Worm (Caenorhabditis elegans): ENCODE data around the gene F54C9.7.

F54C9.7 gene

ce11 chrII:8569038-8569977, 3.8 kb upstream of the F54C9.7 start, which contains the start of the genes col-38 and rpl-5 (continued):
- TF ChIP-seq hlh-30 (tag; optimal IDR thresholded peaks at IDR 0.05; ENCODE audit: insufficient read depth) (peak; percentile 89), spr-3 (GFP tag; optimal IDR thresholded peaks at IDR 0.05) (no peak), mdl-1 (tag; optimal IDR thresholded peaks at IDR 0.05) (peak in 1 of 2 experiments; percentile 19), nhr-111 (GFP tag; optimal IDR thresholded peaks at IDR 0.05) (no peak), skn-1 (tag; optimal IDR thresholded peaks at IDR 0.05) (no peak), lin-13 (GFP tag; optimal IDR thresholded peaks at IDR 0.05) (peak; percentile 72), lin-38 (GFP tag; IDR thresholded peaks at IDR 0.05) (peak; percentile 91), pha-4 (GFP tag; IDR thresholded peaks at IDR 0.05) (no peak), pha-4 (tag; optimal IDR thresholded peaks at IDR 0.05) (peak; percentile 84), D1046.2 (GFP tag; IDR thresholded peaks at IDR 0.05) (no peak), nhr-11 (tag; optimal IDR thresholded peaks at IDR 0.05) (peak; percentile 87), unc-130 (GFP tag; optimal IDR thresholded peaks at IDR 0.05) (peak; percentile 17), nhr-41 (GFP tag; IDR thresholded peaks at IDR 0.05) (no peak), fkh-10 (GFP tag; optimal IDR thresholded peaks at IDR 0.05) (peak; percentile 90), zag-1 (tag; optimal IDR thresholded peaks at IDR 0.05) (no peak), set-16 (GFP tag; IDR thresholded peaks at IDR 0.05) (no peak), nhr-42 (GFP tag; IDR thresholded peaks at IDR 0.05) (peak; percentile 23; the same call in 1 of the 2 replicates), duxl-1 (tag; optimal IDR thresholded peaks at IDR 0.05; ENCODE audit: poor library complexity) (peak; percentile 53), ceh-44 (GFP tag; IDR thresholded peaks at IDR 0.05) (peak; percentile 49; the same call in 1 of the 2 replicates), ctbp-1 (GFP tag; IDR thresholded peaks at IDR 0.05) (no peak), aha-1 (tag) (peak; percentile 97), F49E8.2 (tag; optimal IDR thresholded peaks at IDR 0.05; ENCODE audit: borderline replicate concordance) (no peak), zfp-2 (tag; optimal IDR thresholded peaks at IDR 0.05) (peak; percentile 87), nhr-48 (tag; optimal IDR thresholded peaks at IDR 0.05) (peak; percentile 55), nhr-6 (tag; optimal IDR thresholded peaks at IDR 0.05) (peak; percentile 88), zip-2 (tag; optimal IDR thresholded peaks at IDR 0.05) (peak; percentile 7), ama-1 (optimal IDR thresholded peaks at IDR 0.05) (peak; percentile 65), hif-1 (tag; optimal IDR thresholded peaks at IDR 0.05) (peak in 1 of 2 experiments; percentile 78), saeg-2 (GFP tag; IDR thresholded peaks at IDR 0.05) (no peak), unc-62 (GFP tag; optimal IDR thresholded peaks at IDR 0.05 in 1 of 2) (peak in 1 of 2 experiments; percentile 96), unc-62 (tag; optimal IDR thresholded peaks at IDR 0.05) (no peak), nhr-25 (tag; optimal IDR thresholded peaks at IDR 0.05; ENCODE audit: borderline replicate concordance, insufficient read depth) (peak; percentile 34), mxl-3 (GFP tag; optimal IDR thresholded peaks at IDR 0.05) (peak; percentile 67), dmd-6 (GFP tag; IDR thresholded peaks at IDR 0.05) (peak; percentile 60), mep-1 (tag; optimal IDR thresholded peaks at IDR 0.05) (peak; percentile 92)

ce11 chrII:8570977-8571376, 2.2 kb upstream of the F54C9.7 start, which contains the start of gene bcs-1:
TSS of gene bcs-1 (plus strand) at chrII:8571085.
- TF ChIP-seq lin-38 (GFP tag; IDR thresholded peaks at IDR 0.05) (peak; percentile 49; the same call in 1 of the 2 replicates), T26A8.4 (GFP tag; IDR thresholded peaks at IDR 0.05) (no peak), Y48G9A.11 (GFP tag; IDR thresholded peaks at IDR 0.05) (0 out of 2 replicates have a peak, but pooled peaks have one; percentile 7), tra-1 (GFP tag; IDR thresholded peaks at IDR 0.05) (0 out of 2 replicates have a peak, but pooled peaks have one; percentile 14), dpl-1 (GFP tag; optimal IDR thresholded peaks at IDR 0.05) (no peak), F49E8.2 (tag; optimal IDR thresholded peaks at IDR 0.05; ENCODE audit: borderline replicate concordance) (peak; percentile 39), mxl-3 (GFP tag; optimal IDR thresholded peaks at IDR 0.05) (no peak), daf-16 (GFP tag; optimal IDR thresholded peaks at IDR 0.05) (no peak), daf-16 (tag; optimal IDR thresholded peaks at IDR 0.05) (peak; percentile 14)
